Worm (Caenorhabditis elegans) whole organism, mixed stage, embryonic: ENCODE results near the gene F07B10.7.

ENCODE experiments used
- ces-1 ChIP-seq: fragments of 150-350 bp; optimal IDR thresholded peaks from 2 replicates; lab custom pipeline; 2014; ENCODE audit warnings: missing biosample characterization, missing genetic modification reagents, missing genetic modification characterization
- mls-2 ChIP-seq: sonication (generic microtip); optimal IDR thresholded peaks from 2 replicates; lab custom pipeline; 2016; ENCODE audit warnings: mild to moderate bottlenecking, missing genetic modification characterization, moderate library complexity, missing compliant biosample characterization
- nhr-237 ChIP-seq: fragments of 150-350 bp; optimal IDR thresholded peaks from 2 replicates; lab custom pipeline; 2014; ENCODE audit warnings: missing biosample characterization, missing genetic modification characterization
- nhr-76 ChIP-seq: sonication (generic microtip); optimal IDR thresholded peaks from 2 replicates; lab custom pipeline; 2017; ENCODE audit warnings: missing biosample characterization, missing genetic modification characterization
- sem-2 ChIP-seq: fragments of 200-800 bp; sonication (Bioruptor generic); optimal IDR thresholded peaks from 2 replicates; lab custom pipeline; 2018; ENCODE audit warnings: mild to moderate bottlenecking, missing genetic modification characterization, missing compliant biosample characterization
- sptf-1 ChIP-seq: sonication (generic microtip); optimal IDR thresholded peaks from 2 replicates; lab custom pipeline; 2017; ENCODE audit warnings: mild to moderate bottlenecking, missing genetic modification characterization, moderate library complexity, missing compliant biosample characterization
- unc-62 ChIP-seq: fragments of 150-350 bp; optimal IDR thresholded peaks from 2 replicates; lab custom pipeline; 2014; ENCODE audit warnings: missing biosample characterization, missing genetic modification reagents, missing genetic modification characterization

- TF ChIP-seq mls-2 (tag; lab: Kevin White, UChicago): no peak
- TF ChIP-seq ces-1 (GFP tag; lab: Kevin White, UChicago): no peak
- no peak for TF ChIP-seq nhr-76 (tag; lab: Kevin White, UChicago)
- no peak for TF ChIP-seq sptf-1
- TF ChIP-seq unc-62 (GFP tag; lab: Kevin White, UChicago): no peak
- no peak for TF ChIP-seq nhr-237
- TF ChIP-seq sem-2 (GFP tag; lab: Kevin White, UChicago): no peak
Observed at ce11 chrV:11263025-11263424, 2.5 kb upstream of the F07B10.7 start, which contains the start of gene F07B10.4.
